Fruit fly (Drosophila melanogaster): Measurements from ENCODE around the gene CG4119.

Gene CG4119

dm6 chrX:5679079-5679932, 13.5 kb downstream of the CG4119 start (continued):
- TF ChIP-seq emc (GFP tag; optimal IDR thresholded peaks at IDR 0.05) (no peak), CG1529 (GFP tag; optimal IDR thresholded peaks at IDR 0.05) (peak; percentile 67), CG3281 (GFP tag; optimal IDR thresholded peaks at IDR 0.05) (no peak), ftz-f1 (GFP tag; optimal IDR thresholded peaks at IDR 0.05) (no peak), CG4424 (GFP tag; optimal IDR thresholded peaks at IDR 0.05) (peak; percentile 63), zen2 (GFP tag; IDR thresholded peaks at IDR 0.05; ENCODE audit: partially characterized antibody) (no peak), Dfd (GFP tag; optimal IDR thresholded peaks at IDR 0.05) (no peak), CG18476 (GFP tag; optimal IDR thresholded peaks at IDR 0.05) (peak; percentile 14), Awh (GFP tag; IDR thresholded peaks at IDR 0.05) (peak; percentile 57; the same call in 1 of the 2 replicates), ems (GFP tag; optimal IDR thresholded peaks at IDR 0.05) (no peak), unc-4 (GFP tag; IDR thresholded peaks at IDR 0.05; ENCODE audit: partially characterized antibody) (no peak), CG15073 (GFP tag; optimal IDR thresholded peaks at IDR 0.05) (no peak), BtbVII (GFP tag; optimal IDR thresholded peaks at IDR 0.05) (no peak), Trl (optimal IDR thresholded peaks at IDR 0.05) (no peak), Trl (GFP tag; optimal IDR thresholded peaks at IDR 0.05) (peak; percentile 29), stc (GFP tag; IDR thresholded peaks at IDR 0.05) (no peak), fd96Cb (tag; optimal IDR thresholded peaks at IDR 0.05) (peak; percentile 65), Hey (tag; optimal IDR thresholded peaks at IDR 0.05) (no peak), tgo (GFP tag; IDR thresholded peaks at IDR 0.05) (no peak), Doc3 (GFP tag; IDR thresholded peaks at IDR 0.05; ENCODE audit: partially characterized antibody) (no peak), ap (GFP tag; IDR thresholded peaks at IDR 0.05) (no peak), pfk (GFP tag; optimal IDR thresholded peaks at IDR 0.05) (peak; percentile 87), CG12391 (tag; optimal IDR thresholded peaks at IDR 0.05) (peak; percentile 67), CG34376 (GFP tag; optimal IDR thresholded peaks at IDR 0.05) (no peak), knrl (GFP tag; IDR thresholded peaks at IDR 0.05; ENCODE audit: partially characterized antibody) (no peak), sc (optimal IDR thresholded peaks at IDR 0.05) (no peak), sc (GFP tag; optimal IDR thresholded peaks at IDR 0.05) (peak; percentile 40), hbn (GFP tag; IDR thresholded peaks at IDR 0.05; ENCODE audit: partially characterized antibody) (no peak), CG9437 (GFP tag; optimal IDR thresholded peaks at IDR 0.05) (peak; percentile 35), odd (GFP tag; optimal IDR thresholded peaks at IDR 0.05) (no peak), scrt (GFP tag; optimal IDR thresholded peaks at IDR 0.05) (no peak), sug (tag; optimal IDR thresholded peaks at IDR 0.05) (no peak), nom (GFP tag; optimal IDR thresholded peaks at IDR 0.05) (peak; percentile 6), Rfx (GFP tag; IDR thresholded peaks at IDR 0.05) (no peak), Oaz (GFP tag; IDR thresholded peaks at IDR 0.05) (no peak), NFAT (GFP tag; IDR thresholded peaks at IDR 0.05) (no peak), CG32767 (GFP tag; IDR thresholded peaks at IDR 0.05) (no peak), CG34422 (GFP tag; IDR thresholded peaks at IDR 0.05) (0 out of 3 replicates have a peak, but pooled peaks have one; percentile 30), Ptx1 (GFP tag; IDR thresholded peaks at IDR 0.05) (no peak; the same call in 1 of the 2 replicates), z (GFP tag; IDR thresholded peaks at IDR 0.05) (no peak), lab (GFP tag; optimal IDR thresholded peaks at IDR 0.05) (no peak), ro (GFP tag; IDR thresholded peaks at IDR 0.05) (no peak), gcm2 (GFP tag; optimal IDR thresholded peaks at IDR 0.05) (no peak), CG7357 (GFP tag; IDR thresholded peaks at IDR 0.05) (no peak), Ravus (GFP tag; IDR thresholded peaks at IDR 0.05) (no peak), CG2199 (GFP tag; IDR thresholded peaks at IDR 0.05) (no peak), Sry-δ (GFP tag; optimal IDR thresholded peaks at IDR 0.05) (no peak), lmd (GFP tag; IDR thresholded peaks at IDR 0.05) (0 out of 2 replicates have a peak, but pooled peaks have one; percentile 28), Asciz (GFP tag; optimal IDR thresholded peaks at IDR 0.05) (peak; percentile 47), salm (tag; optimal IDR thresholded peaks at IDR 0.05) (no peak)

Measured in whole organism, embryonic.